Fruit fly (Drosophila melanogaster): ENCODE results near the gene Daao2.

DNA sequence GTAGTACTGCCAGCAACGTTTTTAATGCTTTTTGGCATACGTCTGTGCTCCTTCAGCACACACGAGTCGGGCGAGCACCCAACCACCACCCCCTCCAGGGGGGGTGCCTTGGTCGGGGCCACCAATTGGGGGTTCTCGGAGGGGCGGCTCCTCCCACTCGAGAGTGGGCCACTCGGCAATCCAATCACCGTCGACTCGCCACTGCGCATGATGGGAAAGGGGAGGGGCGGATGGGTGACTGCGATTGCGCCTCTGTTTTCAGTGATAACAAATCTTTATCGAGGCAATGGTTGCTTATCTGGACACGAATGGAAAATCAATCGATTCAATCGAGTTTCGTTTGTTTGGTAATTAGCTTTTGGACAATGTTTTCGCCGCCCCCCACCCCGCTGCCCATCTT lies 14.7 kb downstream of the Daao2 start:
- no peak for TF ChIP-seq CG34367 (tag; optimal IDR thresholded peaks at IDR 0.05)
- no peak for TF ChIP-seq Ets98B (GFP tag; IDR thresholded peaks at IDR 0.05)
- no peak for TF ChIP-seq CG14655 (GFP tag; optimal IDR thresholded peaks at IDR 0.05)
- TF ChIP-seq CG17806 (tag; optimal IDR thresholded peaks at IDR 0.05) = no peak
- TF ChIP-seq CG15710 (tag; optimal IDR thresholded peaks at IDR 0.05) = no peak
- peak; percentile 30; the same call in 1 of the 3 replicates for TF ChIP-seq CG4496 (GFP tag; IDR thresholded peaks at IDR 0.05)
- TF ChIP-seq Pif1A (GFP tag; optimal IDR thresholded peaks at IDR 0.05) = no peak
- TF ChIP-seq CG9948 (tag; optimal IDR thresholded peaks at IDR 0.05) = no peak
- TF ChIP-seq gl (tag; optimal IDR thresholded peaks at IDR 0.05) = no peak
- TF ChIP-seq EcR (GFP tag; optimal IDR thresholded peaks at IDR 0.05) = no peak
- no peak for TF ChIP-seq CG8159 (tag; optimal IDR thresholded peaks at IDR 0.05)
- TF ChIP-seq rn (GFP tag; IDR thresholded peaks at IDR 0.05) = no peak
- TF ChIP-seq CG32121 (GFP tag; IDR thresholded peaks at IDR 0.05) = no peak

Measured in whole organism, pupa.